Fruit fly (Drosophila melanogaster) whole organism, embryonic: ENCODE results near the gene hook.
A peak's percentile ranks its signal among the peaks of the same experiment; 100 is the strongest.

Experiments used
- Bgb ChIP-seq: fragments of 200-800 bp; sonication (Bioruptor generic); IDR thresholded peaks from 2 replicates; pipeline ENCODE4 v1.3.6; 2022; ENCODE audit warnings: missing biosample characterization, missing genetic modification characterization; ENCODE audit not compliant: partially characterized antibody
- BtbVII ChIP-seq: fragments of 200-800 bp; sonication (Bioruptor generic); optimal IDR thresholded peaks from 3 replicates; lab custom pipeline; 2017; ENCODE audit warnings: missing biosample characterization, mild to moderate bottlenecking, missing genetic modification characterization
- CG10543 ChIP-seq: fragments of 200-800 bp; sonication (Bioruptor generic); optimal IDR thresholded peaks from 3 replicates; lab custom pipeline; 2017; ENCODE audit warnings: missing biosample characterization, mild to moderate bottlenecking, missing genetic modification characterization, moderate library complexity
- CG11504 ChIP-seq: fragments of 200-800 bp; sonication (Bioruptor generic); optimal IDR thresholded peaks from 3 replicates; lab custom pipeline; 2019; ENCODE audit warnings: missing biosample characterization, mild to moderate bottlenecking, missing genetic modification characterization, moderate library complexity
- CG13123 ChIP-seq: fragments of 200-800 bp; sonication (Bioruptor generic); optimal IDR thresholded peaks from 2 replicates; lab custom pipeline; 2016; ENCODE audit warnings: missing biosample characterization, missing genetic modification characterization
- CG13424 ChIP-seq: fragments of 200-800 bp; sonication (Bioruptor generic); optimal IDR thresholded peaks from 2 replicates; lab custom pipeline; 2019; ENCODE audit warnings: missing biosample characterization, mild to moderate bottlenecking, missing genetic modification characterization, moderate library complexity
- CG1529 ChIP-seq: fragments of 200-800 bp; sonication (Bioruptor generic); optimal IDR thresholded peaks from 3 replicates; lab custom pipeline; 2018; ENCODE audit warnings: missing biosample characterization, missing genetic modification characterization
- CG17361 ChIP-seq: fragments of 200-800 bp; sonication (Bioruptor generic); IDR thresholded peaks from 3 replicates; pipeline ENCODE4 v1.3.6; 2022; ENCODE audit warnings: missing biosample characterization, missing genetic modification characterization
- CG17385 ChIP-seq: fragments of 200-800 bp; sonication (Bioruptor generic); optimal IDR thresholded peaks from 3 replicates; lab custom pipeline; 2018; ENCODE audit warnings: missing biosample characterization, mild to moderate bottlenecking, missing genetic modification characterization
- CG18262 ChIP-seq: fragments of 200-800 bp; optimal IDR thresholded peaks from 3 replicates; lab custom pipeline; 2019; ENCODE audit warnings: missing biosample characterization, mild to moderate bottlenecking, missing genetic modification characterization, moderate library complexity
- CG2120 ChIP-seq: fragments of 200-800 bp; sonication (Bioruptor generic); optimal IDR thresholded peaks from 3 replicates; lab custom pipeline; 2016; ENCODE audit warnings: missing biosample characterization, missing genetic modification characterization
- CG2678 ChIP-seq: fragments of 200-800 bp; sonication (Bioruptor generic); optimal IDR thresholded peaks from 3 replicates; lab custom pipeline; 2019; ENCODE audit warnings: missing biosample characterization, mild to moderate bottlenecking, missing genetic modification characterization, moderate library complexity
- CG30403 ChIP-seq: fragments of 200-800 bp; sonication (Bioruptor generic); optimal IDR thresholded peaks from 3 replicates; lab custom pipeline; 2016; ENCODE audit warnings: missing biosample characterization, missing genetic modification characterization
- CG31388 ChIP-seq: fragments of 200-800 bp; sonication (Bioruptor generic); optimal IDR thresholded peaks from 2 replicates; lab custom pipeline; 2016; ENCODE audit warnings: missing biosample characterization, missing genetic modification characterization
- CG31441 ChIP-seq: fragments of 200-800 bp; sonication (Bioruptor generic); IDR thresholded peaks from 2 replicates; pipeline ENCODE4 v1.3.6; 2022; ENCODE audit warnings: missing biosample characterization, missing genetic modification characterization
- CG6272 ChIP-seq: fragments of 200-800 bp; sonication (Bioruptor generic); IDR thresholded peaks from 2 replicates; pipeline ENCODE4 v1.3.6; 2022; ENCODE audit warnings: missing biosample characterization, missing genetic modification characterization
- CG7556 ChIP-seq: fragments of 200-800 bp; sonication (Bioruptor generic); optimal IDR thresholded peaks from 2 replicates; lab custom pipeline; 2017; ENCODE audit warnings: missing biosample characterization, mild to moderate bottlenecking, missing genetic modification characterization
- CG7839 ChIP-seq: fragments of 200-800 bp; sonication (Bioruptor generic); optimal IDR thresholded peaks from 3 replicates; lab custom pipeline; 2018; ENCODE audit warnings: missing biosample characterization, mild to moderate bottlenecking, missing genetic modification characterization, moderate library complexity
- CG8924 ChIP-seq: fragments of 200-800 bp; optimal IDR thresholded peaks from 3 replicates; lab custom pipeline; 2019; ENCODE audit warnings: missing biosample characterization, mild to moderate bottlenecking, missing genetic modification characterization, moderate library complexity
- CG9215 ChIP-seq: fragments of 200-800 bp; sonication (Bioruptor generic); IDR thresholded peaks from 2 replicates; pipeline ENCODE4 v1.3.6; 2022; ENCODE audit warnings: missing biosample characterization, missing genetic modification characterization
- E2f2 ChIP-seq: fragments of 200-800 bp; sonication (Bioruptor generic); IDR thresholded peaks from 2 replicates; pipeline ENCODE4 v1.3.6; 2022; ENCODE audit warnings: missing biosample characterization, missing genetic modification characterization
- Gsc ChIP-seq: fragments of 200-800 bp; sonication (Bioruptor generic); IDR thresholded peaks from 2 replicates; pipeline ENCODE4 v1.3.6; 2022; ENCODE audit warnings: missing biosample characterization, missing genetic modification characterization
- Hr51 ChIP-seq, 2 experiments: fragments of 200-800 bp; sonication (Bioruptor generic); optimal IDR thresholded peaks; 2 replicates in 1 of 2; 3 replicates in 1 of 2; lab custom pipeline; 2016 to 2018; ENCODE audit warnings: missing biosample characterization in 2 of 2, missing genetic modification characterization in 2 of 2, mild to moderate bottlenecking in 1 of 2, moderate library complexity in 1 of 2
- Kr ChIP-seq: fragments of 200-800 bp; sonication (Bioruptor generic); optimal IDR thresholded peaks from 2 replicates; lab custom pipeline; 2017; ENCODE audit warnings: missing biosample characterization, mild to moderate bottlenecking, missing genetic modification characterization
- Med ChIP-seq: fragments of 200-800 bp; sonication (Bioruptor generic); peaks from one replicate; lab custom pipeline; 2016; ENCODE audit warnings: missing biosample characterization, missing genetic modification characterization, mild to moderate bottlenecking, inconsistent platforms, moderate library complexity
- Meics ChIP-seq: fragments of 200-800 bp; sonication (Bioruptor generic); optimal IDR thresholded peaks from 2 replicates; lab custom pipeline; 2017; ENCODE audit warnings: missing biosample characterization, mild to moderate bottlenecking, missing genetic modification characterization
- Optix ChIP-seq: fragments of 200-800 bp; sonication (Bioruptor generic); IDR thresholded peaks from 3 replicates; pipeline ENCODE4 v1.3.6; 2022; ENCODE audit warnings: missing biosample characterization, missing genetic modification characterization
- Sox102F ChIP-seq: fragments of 200-800 bp; sonication (Bioruptor generic); optimal IDR thresholded peaks from 2 replicates; lab custom pipeline; 2018; ENCODE audit warnings: missing biosample characterization, mild to moderate bottlenecking, missing genetic modification characterization, moderate library complexity
- abd-A ChIP-seq: fragments of 200-800 bp; sonication (Bioruptor generic); optimal IDR thresholded peaks from 3 replicates; lab custom pipeline; 2019; ENCODE audit warnings: missing biosample characterization, mild to moderate bottlenecking, missing genetic modification characterization, moderate library complexity
- az2 ChIP-seq: fragments of 200-800 bp; sonication (Bioruptor generic); optimal IDR thresholded peaks from 3 replicates; lab custom pipeline; 2016; ENCODE audit warnings: missing biosample characterization, missing genetic modification characterization
- bsh ChIP-seq, 2 experiments: fragments of 200-800 bp; sonication (Bioruptor generic); optimal IDR thresholded peaks; 2 replicates each; lab custom pipeline; 2017 to 2018; ENCODE audit warnings: mild to moderate bottlenecking in 2 of 2, missing biosample characterization in 2 of 2, missing genetic modification characterization in 2 of 2, moderate library complexity in 1 of 2
- chn ChIP-seq: fragments of 200-800 bp; sonication (Bioruptor generic); optimal IDR thresholded peaks from 2 replicates; lab custom pipeline; 2016; ENCODE audit warnings: missing biosample characterization, missing genetic modification characterization
- dmrt99B ChIP-seq: fragments of 200-800 bp; sonication (Bioruptor generic); optimal IDR thresholded peaks from 2 replicates; lab custom pipeline; 2018; ENCODE audit warnings: missing biosample characterization, mild to moderate bottlenecking, missing genetic modification characterization, moderate library complexity
- eve ChIP-seq, 2 experiments: fragments of >200 bp; optimal IDR thresholded peaks; 2 replicates each; lab custom pipeline; 2017; ENCODE audit warnings: missing biosample characterization in 2 of 2, missing genetic modification characterization in 2 of 2
- gem ChIP-seq: fragments of 200-800 bp; sonication (Bioruptor generic); optimal IDR thresholded peaks from 2 replicates; lab custom pipeline; 2019; ENCODE audit warnings: missing biosample characterization, mild to moderate bottlenecking, missing genetic modification characterization, moderate library complexity
- grau ChIP-seq: fragments of 200-800 bp; optimal IDR thresholded peaks from 3 replicates; lab custom pipeline; 2019; ENCODE audit warnings: missing biosample characterization, mild to moderate bottlenecking, missing genetic modification characterization, moderate library complexity
- lola ChIP-seq, 3 experiments: fragments of >200 bp in 2 of 3; fragments of 200-800 bp in 1 of 3; sonication (Bioruptor generic) in 1 of 3; optimal IDR thresholded peaks; 2 replicates each; lab custom pipeline; 2017 to 2019; ENCODE audit warnings: missing biosample characterization in 3 of 3, missing genetic modification characterization in 3 of 3, mild to moderate bottlenecking in 1 of 3, moderate library complexity in 1 of 3
- luna ChIP-seq: fragments of 200-800 bp; sonication (Bioruptor generic); optimal IDR thresholded peaks from 2 replicates; lab custom pipeline; 2016; ENCODE audit warnings: missing biosample characterization, missing genetic modification characterization
- nmo ChIP-seq: fragments of 200-800 bp; sonication (Bioruptor generic); optimal IDR thresholded peaks from 2 replicates; lab custom pipeline; 2018; ENCODE audit warnings: missing biosample characterization, mild to moderate bottlenecking, missing genetic modification characterization, moderate library complexity
- org-1 ChIP-seq: fragments of 200-800 bp; sonication (Bioruptor generic); optimal IDR thresholded peaks from 2 replicates; lab custom pipeline; 2017; ENCODE audit warnings: missing biosample characterization, missing genetic modification characterization
- phol ChIP-seq: fragments of 200-800 bp; sonication (Bioruptor generic); optimal IDR thresholded peaks from 3 replicates; lab custom pipeline; 2018; ENCODE audit warnings: missing biosample characterization, mild to moderate bottlenecking, missing genetic modification characterization, moderate library complexity
- row ChIP-seq: fragments of 200-800 bp; sonication (Bioruptor generic); IDR thresholded peaks from 3 replicates; pipeline ENCODE4 v1.3.6; 2022; ENCODE audit warnings: missing biosample characterization, missing genetic modification characterization
- scrt ChIP-seq: fragments of 200-800 bp; sonication (Bioruptor generic); optimal IDR thresholded peaks from 2 replicates; lab custom pipeline; 2018; ENCODE audit warnings: missing biosample characterization, mild to moderate bottlenecking, missing genetic modification characterization, moderate library complexity
- sens ChIP-seq: fragments of 200-800 bp; sonication (Bioruptor generic); peaks from one replicate; lab custom pipeline; 2016; ENCODE audit warnings: missing biosample characterization, missing genetic modification characterization
- slbo ChIP-seq: fragments of 200-800 bp; sonication (Bioruptor generic); IDR thresholded peaks from 2 replicates; pipeline ENCODE4 v1.3.6; 2022; ENCODE audit warnings: missing biosample characterization, missing genetic modification characterization
- sug ChIP-seq: fragments of 200-800 bp; optimal IDR thresholded peaks from 2 replicates; lab custom pipeline; 2019; ENCODE audit warnings: missing biosample characterization, mild to moderate bottlenecking, missing genetic modification characterization, moderate library complexity

hook gene

dm6 chr2L:18982826-18983758 is 50.2 kb downstream of the hook start:
- TF ChIP-seq Bgb (GFP tag; lab: Robert Waterston, UW) (no peak), bsh (GFP tag; optimal IDR thresholded peaks at IDR 0.05; lab: Kevin White, UChicago) (peak in 1 of 2 experiments; percentile 15), scrt (no peak), row (GFP tag; lab: Robert Waterston, UW) (peak; percentile 49), az2 (GFP tag; lab: Kevin White, UChicago) (peak; percentile 16), CG1529 (GFP tag; lab: Kevin White, UChicago) (no peak), CG7839 (tag; lab: Kevin White, UChicago) (peak; percentile 20), Med (GFP tag; lab: Kevin White, UChicago) (peak; percentile 55), CG9215 (GFP tag; lab: Robert Waterston, UW) (0 out of 2 replicates have a peak, but pooled peaks have one; percentile 12), nmo (GFP tag; lab: Kevin White, UChicago) (peak; percentile 16), CG7556 (GFP tag; lab: Kevin White, UChicago) (peak; percentile 33), CG13424 (tag; lab: Kevin White, UChicago) (peak; percentile 17), CG6272 (GFP tag; lab: Robert Waterston, UW) (no peak), CG31388 (GFP tag; lab: Kevin White, UChicago) (no peak), Gsc (GFP tag; lab: Robert Waterston, UW) (no peak), sens (GFP tag; lab: Kevin White, UChicago) (peak; percentile 66), org-1 (GFP tag; lab: Kevin White, UChicago) (no peak), sug (tag; lab: Kevin White, UChicago) (no peak), CG11504 (tag; lab: Kevin White, UChicago) (peak; percentile 51), eve (GFP tag; optimal IDR thresholded peaks at IDR 0.05; lab: Kevin White, UChicago) (peak in 1 of 2 experiments; percentile 43), phol (tag; lab: Kevin White, UChicago) (peak; percentile 17), CG17385 (GFP tag; lab: Kevin White, UChicago) (peak; percentile 3), CG31441 (GFP tag; lab: Robert Waterston, UW) (no peak), Hr51 (GFP tag; optimal IDR thresholded peaks at IDR 0.05; lab: Kevin White, UChicago) (peak in 1 of 2 experiments; percentile 15), luna (GFP tag; lab: Kevin White, UChicago) (no peak), chn (GFP tag; lab: Kevin White, UChicago) (no peak), Sox102F (peak; percentile 3), slbo (peak; percentile 34; the same call in 1 of the 2 replicates), dmrt99B (tag; lab: Kevin White, UChicago) (peak; percentile 46), Optix (GFP tag; lab: Robert Waterston, UW) (0 out of 3 replicates have a peak, but pooled peaks have one; percentile 19), CG8924 (tag; lab: Kevin White, UChicago) (peak; percentile 1), Kr (GFP tag; lab: Kevin White, UChicago) (peak; percentile 5), CG2120 (GFP tag; lab: Kevin White, UChicago) (peak; percentile 0), BtbVII (no peak), CG18262 (peak; percentile 25), grau (peak; percentile 84), E2f2 (GFP tag; lab: Robert Waterston, UW) (no peak), lola (GFP tag; optimal IDR thresholded peaks at IDR 0.05; lab: Kevin White, UChicago) (peak in 1 of 3 experiments; percentile 3), abd-A (tag; lab: Kevin White, UChicago) (no peak), CG30403 (GFP tag; lab: Kevin White, UChicago) (peak; percentile 4), CG13123 (GFP tag; lab: Kevin White, UChicago) (no peak), CG2678 (peak; percentile 44), Meics (GFP tag; lab: Kevin White, UChicago) (peak; percentile 28), gem (tag; lab: Kevin White, UChicago) (peak; percentile 41), CG17361 (GFP tag; lab: Robert Waterston, UW) (peak; percentile 42; the same call in 1 of the 3 replicates), CG10543 (GFP tag; lab: Kevin White, UChicago) (no peak)
